Fruit fly (Drosophila melanogaster) whole organism, prepupa: Measurements from ENCODE around the gene Elal.
A peak's percentile ranks its signal among the peaks of the same experiment; 100 is the strongest.

Experiments
- Blimp-1 ChIP-seq: fragments of 200-800 bp; sonication (Bioruptor generic); optimal IDR thresholded peaks from 3 replicates; lab custom pipeline; 2017; ENCODE audit warnings: missing biosample characterization, missing genetic modification characterization, mild to moderate bottlenecking, moderate library complexity, missing genetic modification reagents
- CG10631 ChIP-seq: fragments of 200-800 bp; sonication (Bioruptor generic); optimal IDR thresholded peaks from 2 replicates; lab custom pipeline; 2016; ENCODE audit warnings: missing biosample characterization, missing genetic modification characterization
- CG10669 ChIP-seq: fragments of 200-800 bp; sonication (Bioruptor generic); optimal IDR thresholded peaks from 3 replicates; lab custom pipeline; 2018; ENCODE audit warnings: missing biosample characterization, mild to moderate bottlenecking, missing genetic modification characterization, moderate library complexity
- CG11294 ChIP-seq: fragments of 200-800 bp; sonication (Bioruptor generic); IDR thresholded peaks from 2 replicates; pipeline ENCODE4 v1.3.6; 2022; ENCODE audit warnings: missing biosample characterization, missing genetic modification characterization
- CG11762 ChIP-seq: fragments of 200-800 bp; sonication (Bioruptor generic); optimal IDR thresholded peaks from 3 replicates; lab custom pipeline; 2016; ENCODE audit warnings: missing biosample characterization, missing genetic modification characterization; ENCODE audit not compliant: insufficient read depth
- CG11902 ChIP-seq: fragments of 200-800 bp; sonication (Bioruptor generic); optimal IDR thresholded peaks from 3 replicates; lab custom pipeline; 2016; ENCODE audit warnings: missing biosample characterization, missing genetic modification characterization
- CG15336 ChIP-seq: fragments of 200-800 bp; sonication (Bioruptor generic); IDR thresholded peaks from 2 replicates; pipeline ENCODE4 v1.3.6; 2022; ENCODE audit warnings: missing biosample characterization, missing genetic modification characterization
- CG1621 ChIP-seq: fragments of 200-800 bp; sonication (Bioruptor generic); optimal IDR thresholded peaks from 3 replicates; lab custom pipeline; 2018; ENCODE audit warnings: missing biosample characterization, mild to moderate bottlenecking, missing genetic modification characterization
- CG16779 ChIP-seq: fragments of 200-800 bp; sonication (Bioruptor generic); optimal IDR thresholded peaks from 3 replicates; lab custom pipeline; 2017; ENCODE audit warnings: missing biosample characterization, mild to moderate bottlenecking, missing genetic modification characterization
- CG31627 ChIP-seq: fragments of 200-800 bp; sonication (Bioruptor generic); optimal IDR thresholded peaks from 3 replicates; lab custom pipeline; 2016; ENCODE audit warnings: missing biosample characterization, missing genetic modification characterization
- CG32006 ChIP-seq: fragments of 200-800 bp; sonication (Bioruptor generic); optimal IDR thresholded peaks from 3 replicates; lab custom pipeline; 2017; ENCODE audit warnings: missing biosample characterization, mild to moderate bottlenecking, missing genetic modification characterization
- CG34406 ChIP-seq: fragments of 200-800 bp; sonication (Bioruptor generic); optimal IDR thresholded peaks from 3 replicates; lab custom pipeline; 2016; ENCODE audit warnings: missing biosample characterization, missing genetic modification characterization
- CG3919 ChIP-seq: fragments of 200-800 bp; sonication (Bioruptor generic); optimal IDR thresholded peaks from 3 replicates; lab custom pipeline; 2016; ENCODE audit warnings: missing biosample characterization, missing genetic modification characterization
- CG4318 ChIP-seq: fragments of 200-800 bp; sonication (Bioruptor generic); optimal IDR thresholded peaks from 3 replicates; lab custom pipeline; 2017; ENCODE audit warnings: missing biosample characterization, mild to moderate bottlenecking, missing genetic modification characterization
- CG6163 ChIP-seq: fragments of 200-800 bp; sonication (Bioruptor generic); IDR thresholded peaks from 3 replicates; pipeline ENCODE4 v1.3.6; 2022; ENCODE audit warnings: missing biosample characterization, missing genetic modification characterization
- CG6808 ChIP-seq: fragments of 200-800 bp; sonication (Bioruptor generic); optimal IDR thresholded peaks from 3 replicates; lab custom pipeline; 2017; ENCODE audit warnings: missing biosample characterization, missing genetic modification characterization, mild to moderate bottlenecking, moderate library complexity, missing genetic modification reagents
- CG6854 ChIP-seq: fragments of 200-800 bp; sonication (Bioruptor generic); optimal IDR thresholded peaks from 2 replicates; lab custom pipeline; 2017; ENCODE audit warnings: missing biosample characterization, mild to moderate bottlenecking, missing genetic modification characterization
- CG7368 ChIP-seq: fragments of 200-800 bp; sonication (Bioruptor generic); optimal IDR thresholded peaks from 3 replicates; lab custom pipeline; 2016; ENCODE audit warnings: missing biosample characterization, missing genetic modification characterization
- CG8119 ChIP-seq: fragments of 200-800 bp; sonication (Bioruptor generic); IDR thresholded peaks from 3 replicates; pipeline ENCODE4 v1.3.6; 2022; ENCODE audit warnings: missing biosample characterization, missing genetic modification characterization
- CG8319 ChIP-seq: fragments of 200-800 bp; sonication (Bioruptor generic); optimal IDR thresholded peaks from 3 replicates; lab custom pipeline; 2016; ENCODE audit warnings: missing biosample characterization, missing genetic modification characterization
- CG8632 ChIP-seq: fragments of 200-800 bp; sonication (Bioruptor generic); optimal IDR thresholded peaks from 3 replicates; lab custom pipeline; 2016; ENCODE audit warnings: missing biosample characterization, missing genetic modification characterization
- CG9139 ChIP-seq: fragments of 200-800 bp; sonication (Bioruptor generic); optimal IDR thresholded peaks from 3 replicates; lab custom pipeline; 2017; ENCODE audit warnings: missing biosample characterization, mild to moderate bottlenecking, missing genetic modification characterization
- Eip75B ChIP-seq: fragments of 200-800 bp; sonication (Bioruptor generic); optimal IDR thresholded peaks from 3 replicates; lab custom pipeline; 2016; ENCODE audit warnings: missing biosample characterization, missing genetic modification characterization
- Eip78C ChIP-seq: fragments of 200-800 bp; sonication (Bioruptor generic); peaks from one replicate; lab custom pipeline; 2016; ENCODE audit warnings: missing biosample characterization, missing genetic modification characterization
- Eip93F ChIP-seq: fragments of 200-800 bp; sonication (Bioruptor generic); optimal IDR thresholded peaks from 2 replicates; lab custom pipeline; 2016; ENCODE audit warnings: missing biosample characterization, mild to moderate bottlenecking, missing genetic modification characterization
- Ets21C ChIP-seq: fragments of 200-800 bp; sonication (Bioruptor generic); optimal IDR thresholded peaks from 3 replicates; lab custom pipeline; 2016; ENCODE audit warnings: missing biosample characterization, missing genetic modification characterization
- Ets96B ChIP-seq: fragments of 200-800 bp; optimal IDR thresholded peaks from 2 replicates; lab custom pipeline; 2019; ENCODE audit warnings: missing biosample characterization, mild to moderate bottlenecking, missing genetic modification characterization, moderate library complexity
- Hr38 ChIP-seq: sonication (Bioruptor generic); optimal IDR thresholded peaks from 2 replicates; lab custom pipeline; 2016; ENCODE audit warnings: missing biosample characterization, missing genetic modification characterization
- Hr39 ChIP-seq: fragments of 200-800 bp; sonication (Bioruptor generic); optimal IDR thresholded peaks from 2 replicates; lab custom pipeline; 2016; ENCODE audit warnings: missing biosample characterization, missing genetic modification characterization
- Lpt ChIP-seq: fragments of 200-800 bp; sonication (Bioruptor generic); optimal IDR thresholded peaks from 3 replicates; lab custom pipeline; 2016; ENCODE audit warnings: missing biosample characterization, missing genetic modification characterization
- OdsH ChIP-seq: fragments of 200-800 bp; sonication (Bioruptor generic); optimal IDR thresholded peaks from 3 replicates; lab custom pipeline; 2016; ENCODE audit warnings: missing biosample characterization, missing genetic modification characterization
- Smox ChIP-seq: fragments of 200-800 bp; sonication (Bioruptor generic); optimal IDR thresholded peaks from 3 replicates; lab custom pipeline; 2016; ENCODE audit warnings: missing biosample characterization, missing genetic modification characterization
- Sox102F ChIP-seq: fragments of 200-800 bp; sonication (Bioruptor generic); optimal IDR thresholded peaks from 2 replicates; lab custom pipeline; 2016; ENCODE audit warnings: missing biosample characterization, mild to moderate bottlenecking, missing genetic modification characterization
- Sox14 ChIP-seq: fragments of 200-800 bp; sonication (Bioruptor generic); optimal IDR thresholded peaks from 3 replicates; lab custom pipeline; 2016; ENCODE audit warnings: missing biosample characterization, missing genetic modification characterization
- Sox15 ChIP-seq: fragments of 200-800 bp; sonication (Bioruptor generic); optimal IDR thresholded peaks from 3 replicates; lab custom pipeline; 2016; ENCODE audit warnings: missing biosample characterization, missing genetic modification characterization
- achi ChIP-seq: fragments of 200-800 bp; sonication (Bioruptor generic); optimal IDR thresholded peaks from 3 replicates; lab custom pipeline; 2016; ENCODE audit warnings: missing biosample characterization, missing genetic modification characterization
- acj6 ChIP-seq: fragments of 200-800 bp; sonication (Bioruptor generic); optimal IDR thresholded peaks from 3 replicates; lab custom pipeline; 2016; ENCODE audit warnings: missing biosample characterization, missing genetic modification characterization
- cyc ChIP-seq: fragments of 200-800 bp; sonication (Bioruptor generic); optimal IDR thresholded peaks from 3 replicates; lab custom pipeline; 2016; ENCODE audit warnings: missing biosample characterization, missing genetic modification characterization
- fd59A ChIP-seq: fragments of 200-800 bp; sonication (Bioruptor generic); optimal IDR thresholded peaks from 2 replicates; lab custom pipeline; 2017; ENCODE audit warnings: missing biosample characterization, mild to moderate bottlenecking, missing genetic modification characterization, missing genetic modification reagents
- fd85E ChIP-seq: fragments of 200-800 bp; sonication (Bioruptor generic); optimal IDR thresholded peaks from 3 replicates; lab custom pipeline; 2016; ENCODE audit warnings: missing biosample characterization, missing genetic modification characterization
- fkh ChIP-seq: fragments of 200-800 bp; sonication (Bioruptor generic); optimal IDR thresholded peaks from 3 replicates; lab custom pipeline; 2017; ENCODE audit warnings: missing biosample characterization, mild to moderate bottlenecking, missing genetic modification characterization, moderate library complexity
- lz ChIP-seq: fragments of 200-800 bp; sonication (Bioruptor generic); optimal IDR thresholded peaks from 3 replicates; lab custom pipeline; 2016; ENCODE audit warnings: missing biosample characterization, missing genetic modification characterization
- net ChIP-seq: fragments of 200-800 bp; sonication (Bioruptor generic); optimal IDR thresholded peaks from 3 replicates; lab custom pipeline; 2016; ENCODE audit warnings: missing biosample characterization, missing genetic modification characterization
- pdm3 ChIP-seq: fragments of 200-800 bp; sonication (Bioruptor generic); optimal IDR thresholded peaks from 3 replicates; lab custom pipeline; 2016; ENCODE audit warnings: missing biosample characterization, missing genetic modification characterization
- salr ChIP-seq, 2 experiments: fragments of 200-800 bp; sonication (Bioruptor generic); optimal IDR thresholded peaks; 3 replicates each; lab custom pipeline; 2016 to 2018; ENCODE audit warnings: missing biosample characterization in 2 of 2, missing genetic modification characterization in 2 of 2, mild to moderate bottlenecking in 1 of 2
- spab ChIP-seq: fragments of 200-800 bp; sonication (Bioruptor generic); optimal IDR thresholded peaks from 2 replicates; lab custom pipeline; 2017; ENCODE audit warnings: missing biosample characterization, mild to moderate bottlenecking, missing genetic modification characterization, missing genetic modification reagents
- ss ChIP-seq, 2 experiments: fragments of 200-800 bp; sonication (Bioruptor generic); optimal IDR thresholded peaks; 2 replicates in 1 of 2; 3 replicates in 1 of 2; lab custom pipeline; 2017 to 2018; ENCODE audit warnings: mild to moderate bottlenecking in 2 of 2, missing biosample characterization in 2 of 2, missing genetic modification characterization in 2 of 2, moderate library complexity in 1 of 2
- svp ChIP-seq: fragments of 200-800 bp; sonication (Bioruptor generic); peaks from one replicate; lab custom pipeline; 2016; ENCODE audit warnings: missing biosample characterization, missing genetic modification characterization
- topi ChIP-seq: fragments of 200-800 bp; sonication (Bioruptor generic); optimal IDR thresholded peaks from 3 replicates; lab custom pipeline; 2016; ENCODE audit warnings: missing biosample characterization, missing genetic modification characterization

Elal gene

DNA sequence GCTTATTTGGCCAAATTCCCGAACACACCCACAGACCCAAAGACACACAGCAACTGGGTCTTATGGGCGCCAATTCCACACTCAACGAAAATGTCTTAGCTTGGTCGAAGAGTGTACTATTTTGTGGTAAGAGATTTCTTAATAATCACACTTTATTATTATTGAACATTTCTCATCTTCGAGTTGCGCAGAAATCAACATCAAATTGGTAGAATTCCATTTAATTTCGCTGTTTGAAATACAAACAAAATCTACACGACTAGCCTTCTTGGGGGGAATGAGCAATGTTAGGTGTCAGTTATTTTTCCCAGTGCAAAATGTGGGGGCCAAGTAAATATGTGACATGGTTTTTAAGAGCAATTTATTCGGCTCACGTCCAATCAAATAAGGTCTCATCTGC, 25.8 kb downstream of the Elal start (continued):
- TF ChIP-seq fd85E (GFP tag; lab: Kevin White, UChicago) (no peak), CG32006 (GFP tag; lab: Kevin White, UChicago) (peak; percentile 71), Sox15 (no peak), Eip75B (no peak), CG15336 (GFP tag; lab: Robert Waterston, UW) (peak; percentile 67), OdsH (peak; percentile 35), Smox (GFP tag; lab: Kevin White, UChicago) (no peak)
- TF ChIP-seq, all 60 proteins: peak for 17

DNA sequence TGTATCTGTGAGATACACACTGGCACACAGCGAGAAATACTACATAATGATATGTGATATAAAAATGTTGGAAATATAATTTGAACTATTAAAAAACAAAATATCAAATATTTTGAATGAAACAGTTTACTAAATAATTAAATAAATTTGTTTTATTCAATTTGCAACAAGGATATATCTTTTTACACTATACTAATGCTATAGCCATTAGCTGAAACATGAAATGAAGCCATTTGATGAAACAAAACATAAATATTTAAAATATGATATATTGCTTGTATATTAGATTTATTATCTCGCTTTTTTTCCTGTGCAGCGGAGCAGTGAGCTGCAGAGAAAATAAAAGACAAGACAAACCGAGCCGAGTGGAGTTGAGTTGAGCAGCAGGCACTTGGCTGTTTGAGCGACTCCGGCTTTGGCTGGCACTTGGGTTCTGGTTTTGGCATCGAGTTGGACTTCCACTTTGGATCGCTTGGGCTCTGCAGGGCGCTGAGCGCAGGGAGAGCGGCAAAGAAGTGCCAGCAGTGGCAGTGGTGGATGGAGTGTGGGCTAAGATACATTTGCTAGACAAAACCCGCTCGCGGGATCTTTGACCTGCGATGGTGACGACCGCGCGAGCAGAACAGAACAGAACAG, 28.3 kb downstream of the Elal start:
- TF ChIP-seq CG34406 (GFP tag; lab: Kevin White, UChicago) (peak; percentile 82), Hr39 (GFP tag; lab: Kevin White, UChicago) (peak; percentile 22), acj6 (GFP tag; lab: Kevin White, UChicago) (peak; percentile 81), Ets96B (tag; lab: Kevin White, UChicago) (peak; percentile 93), CG7368 (peak; percentile 78), Blimp-1 (GFP tag; lab: Kevin White, UChicago) (peak; percentile 69), Eip93F (GFP tag; lab: Kevin White, UChicago) (no peak), fkh (GFP tag; lab: Kevin White, UChicago) (peak; percentile 64), CG4318 (GFP tag; lab: Kevin White, UChicago) (peak; percentile 74), Sox14 (GFP tag; lab: Kevin White, UChicago) (peak; percentile 33), CG10631 (GFP tag; lab: Kevin White, UChicago) (peak; percentile 88), CG6163 (GFP tag; lab: Robert Waterston, UW) (peak; percentile 81; the same call in 2 of the 3 replicates), pdm3 (peak; percentile 68), cyc (GFP tag; lab: Kevin White, UChicago) (peak; percentile 74), CG6808 (GFP tag; lab: Kevin White, UChicago) (peak; percentile 91), CG9139 (GFP tag; lab: Kevin White, UChicago) (peak; percentile 74), CG31627 (GFP tag; lab: Kevin White, UChicago) (peak; percentile 33), svp (GFP tag; lab: Kevin White, UChicago) (peak; percentile 87), Sox102F (GFP tag; lab: Kevin White, UChicago) (peak; percentile 63), fd59A (GFP tag; lab: Kevin White, UChicago) (peak; percentile 85), Sox15 (peak; percentile 39), Lpt (GFP tag; lab: Kevin White, UChicago) (peak; percentile 94), CG8319 (GFP tag; lab: Kevin White, UChicago) (peak; percentile 52), CG15336 (GFP tag; lab: Robert Waterston, UW) (peak; percentile 94), achi (GFP tag; lab: Kevin White, UChicago) (peak; percentile 90), CG8119 (peak; percentile 95), CG8632 (GFP tag; lab: Kevin White, UChicago) (peak; percentile 79), lz (peak; percentile 55), Eip78C (GFP tag; lab: Kevin White, UChicago) (peak; percentile 95), CG3919 (GFP tag; lab: Kevin White, UChicago) (peak; percentile 86), CG6854 (GFP tag; lab: Kevin White, UChicago) (peak; percentile 76), CG10669 (peak; percentile 81), CG11762 (GFP tag; lab: Kevin White, UChicago) (peak; percentile 80), CG11902 (GFP tag; lab: Kevin White, UChicago) (peak; percentile 59), Hr38 (GFP tag; lab: Kevin White, UChicago) (no peak), CG11294 (GFP tag; lab: Robert Waterston, UW) (peak; percentile 70; the same call in 1 of the 2 replicates), Ets21C (peak; percentile 19), topi (GFP tag; lab: Kevin White, UChicago) (peak; percentile 72), CG1621 (tag; lab: Kevin White, UChicago) (peak; percentile 45), CG16779 (tag; lab: Kevin White, UChicago) (peak; percentile 81), salr (GFP tag; optimal IDR thresholded peaks at IDR 0.05; lab: Kevin White, UChicago) (peak; percentile 7 to 86), net (peak; percentile 88), ss (GFP tag; optimal IDR thresholded peaks at IDR 0.05; lab: Kevin White, UChicago) (peak; percentile 84 to 86), fd85E (GFP tag; lab: Kevin White, UChicago) (peak; percentile 27), spab (GFP tag; lab: Kevin White, UChicago) (peak; percentile 91)
